Fruit fly (Drosophila melanogaster) whole organism, embryonic: Measurements from ENCODE around the gene Sgp.
A peak's percentile ranks its signal among the peaks of the same experiment; 100 is the strongest.

Experiments
- Atf6 ChIP-seq: fragments of 200-800 bp; sonication (Bioruptor generic); IDR thresholded peaks from 2 replicates; pipeline ENCODE4 v1.3.6; 2022; ENCODE audit warnings: missing biosample characterization, missing genetic modification characterization
- Awh ChIP-seq: fragments of 200-800 bp; sonication (Bioruptor generic); IDR thresholded peaks from 2 replicates; pipeline ENCODE4, ENCODE4 v1.3.6; 2022; ENCODE audit warnings: missing biosample characterization, missing genetic modification characterization
- B-H2 ChIP-seq: fragments of 200-800 bp; sonication (Bioruptor generic); optimal IDR thresholded peaks from 2 replicates; lab custom pipeline; 2018; ENCODE audit warnings: missing biosample characterization, mild to moderate bottlenecking, missing genetic modification characterization
- Bteb2 ChIP-seq: fragments of 200-800 bp; sonication (Bioruptor generic); optimal IDR thresholded peaks from 2 replicates; lab custom pipeline; 2016; ENCODE audit warnings: missing biosample characterization, missing genetic modification characterization
- CG10209 ChIP-seq: fragments of 200-800 bp; sonication (Bioruptor generic); optimal IDR thresholded peaks from 3 replicates; lab custom pipeline; 2017; ENCODE audit warnings: missing biosample characterization, mild to moderate bottlenecking, missing genetic modification characterization, missing genetic modification reagents
- CG10267 ChIP-seq: fragments of 200-800 bp; sonication (Bioruptor generic); optimal IDR thresholded peaks from 2 replicates; lab custom pipeline; 2018; ENCODE audit warnings: missing biosample characterization, mild to moderate bottlenecking, missing genetic modification characterization, moderate library complexity
- CG12155 ChIP-seq: fragments of 200-800 bp; sonication (Bioruptor generic); optimal IDR thresholded peaks from 3 replicates; lab custom pipeline; 2016; ENCODE audit warnings: missing biosample characterization, missing genetic modification characterization
- CG1233 ChIP-seq: fragments of 200-800 bp; sonication (Bioruptor generic); optimal IDR thresholded peaks from 4 replicates; lab custom pipeline; 2018; ENCODE audit warnings: missing biosample characterization, mild to moderate bottlenecking, missing genetic modification characterization
- CG14014 ChIP-seq: fragments of 200-800 bp; sonication (Bioruptor generic); IDR thresholded peaks from 2 replicates; pipeline ENCODE4 v1.3.6; 2022; ENCODE audit warnings: missing biosample characterization, missing genetic modification characterization
- CG15514 ChIP-seq: fragments of 200-800 bp; sonication (Bioruptor generic); optimal IDR thresholded peaks from 3 replicates; lab custom pipeline; 2017; ENCODE audit warnings: missing biosample characterization, missing genetic modification characterization, mild to moderate bottlenecking, moderate library complexity, missing genetic modification reagents
- CG15696 ChIP-seq: fragments of 200-800 bp; sonication (Bioruptor generic); optimal IDR thresholded peaks from 2 replicates; lab custom pipeline; 2019; ENCODE audit warnings: missing biosample characterization, mild to moderate bottlenecking, missing genetic modification characterization, moderate library complexity
- CG16813 ChIP-seq: fragments of 200-800 bp; sonication (Bioruptor generic); IDR thresholded peaks from 3 replicates; pipeline ENCODE4 v1.3.6; 2022; ENCODE audit warnings: missing biosample characterization, missing genetic modification characterization; ENCODE audit not compliant: partially characterized antibody
- CG17359 ChIP-seq: fragments of 200-800 bp; sonication (Bioruptor generic); optimal IDR thresholded peaks from 3 replicates; lab custom pipeline; 2018; ENCODE audit warnings: missing biosample characterization, mild to moderate bottlenecking, missing genetic modification characterization, moderate library complexity
- CG18599 ChIP-seq: fragments of 200-800 bp; sonication (Bioruptor generic); optimal IDR thresholded peaks from 3 replicates; lab custom pipeline; 2017; ENCODE audit warnings: missing biosample characterization, missing genetic modification characterization, mild to moderate bottlenecking, moderate library complexity, missing genetic modification reagents
- CG2129 ChIP-seq: fragments of 200-800 bp; sonication (Bioruptor generic); IDR thresholded peaks from 2 replicates; pipeline ENCODE4 v1.3.6; 2022; ENCODE audit warnings: missing biosample characterization, missing genetic modification characterization; ENCODE audit not compliant: partially characterized antibody
- CG2199 ChIP-seq: fragments of 200-800 bp; sonication (Bioruptor generic); IDR thresholded peaks from 3 replicates; pipeline ENCODE4 v1.3.6; 2022; ENCODE audit warnings: missing biosample characterization, missing genetic modification characterization
- CG2875 ChIP-seq: fragments of 200-800 bp; sonication (Bioruptor generic); optimal IDR thresholded peaks from 2 replicates; lab custom pipeline; 2017; ENCODE audit warnings: missing biosample characterization, mild to moderate bottlenecking, missing genetic modification characterization, missing genetic modification reagents
- CG31224 ChIP-seq: fragments of 200-800 bp; sonication (Bioruptor generic); IDR thresholded peaks from 2 replicates; pipeline ENCODE4 v1.3.6; 2022; ENCODE audit warnings: missing biosample characterization, missing genetic modification characterization
- CG4282 ChIP-seq: fragments of 200-800 bp; sonication (Bioruptor generic); optimal IDR thresholded peaks from 2 replicates; lab custom pipeline; 2016; ENCODE audit warnings: missing biosample characterization, missing genetic modification characterization
- CG43689 ChIP-seq: fragments of 200-800 bp; sonication (Bioruptor generic); IDR thresholded peaks from 2 replicates; pipeline ENCODE4 v1.3.6; 2022; ENCODE audit warnings: missing biosample characterization, missing genetic modification characterization
- CG4854 ChIP-seq: fragments of 200-800 bp; sonication (Bioruptor generic); optimal IDR thresholded peaks from 2 replicates; lab custom pipeline; 2016; ENCODE audit warnings: missing biosample characterization, missing genetic modification characterization, inconsistent platforms
- CG6175 ChIP-seq: fragments of 200-800 bp; sonication (Bioruptor generic); IDR thresholded peaks from 3 replicates; pipeline ENCODE4 v1.3.6; 2022; ENCODE audit warnings: missing biosample characterization, missing genetic modification characterization
- CG7271 ChIP-seq: fragments of 200-800 bp; sonication (Bioruptor generic); optimal IDR thresholded peaks from 2 replicates; lab custom pipeline; 2018; ENCODE audit warnings: missing biosample characterization, mild to moderate bottlenecking, missing genetic modification characterization, moderate library complexity
- CG8359 ChIP-seq: fragments of 200-800 bp; sonication (Bioruptor generic); optimal IDR thresholded peaks from 2 replicates; lab custom pipeline; 2017; ENCODE audit warnings: missing biosample characterization, mild to moderate bottlenecking, missing genetic modification characterization, borderline replicate concordance
- Dll ChIP-seq: fragments of 200-800 bp; sonication (Bioruptor generic); IDR thresholded peaks from 4 replicates; pipeline ENCODE4 v1.3.6; 2022; ENCODE audit warnings: missing biosample characterization, missing genetic modification characterization; ENCODE audit not compliant: partially characterized antibody
- Ets65A ChIP-seq: fragments of 200-800 bp; sonication (Bioruptor generic); peaks from one replicate; lab custom pipeline; 2016; ENCODE audit warnings: missing biosample characterization, missing genetic modification characterization
- Fer1 ChIP-seq: fragments of 200-800 bp; sonication (Bioruptor generic); optimal IDR thresholded peaks from 2 replicates; lab custom pipeline; 2017; ENCODE audit warnings: missing biosample characterization, mild to moderate bottlenecking, missing genetic modification characterization
- Gsc ChIP-seq: fragments of 200-800 bp; sonication (Bioruptor generic); IDR thresholded peaks from 2 replicates; pipeline ENCODE4 v1.3.6; 2022; ENCODE audit warnings: missing biosample characterization, missing genetic modification characterization
- Kr ChIP-seq: fragments of 200-800 bp; sonication (Bioruptor generic); optimal IDR thresholded peaks from 2 replicates; lab custom pipeline; 2017; ENCODE audit warnings: missing biosample characterization, mild to moderate bottlenecking, missing genetic modification characterization
- Mad ChIP-seq: fragments of 200-800 bp; sonication (Bioruptor generic); optimal IDR thresholded peaks from 2 replicates; lab custom pipeline; 2016; ENCODE audit warnings: missing biosample characterization, missing genetic modification characterization
- PHDP ChIP-seq: fragments of 200-800 bp; sonication (Bioruptor generic); optimal IDR thresholded peaks from 3 replicates; lab custom pipeline; 2018; ENCODE audit warnings: missing biosample characterization, mild to moderate bottlenecking, missing genetic modification characterization, moderate library complexity
- Ravus ChIP-seq: fragments of 200-800 bp; sonication (Bioruptor generic); IDR thresholded peaks from 2 replicates; pipeline ENCODE4 v1.3.6; 2022; ENCODE audit warnings: missing biosample characterization, missing genetic modification characterization
- Side ChIP-seq: fragments of 200-800 bp; sonication (Bioruptor generic); optimal IDR thresholded peaks from 2 replicates; lab custom pipeline; 2016; ENCODE audit warnings: missing biosample characterization, missing genetic modification characterization
- Tbp ChIP-seq: fragments of >200 bp; optimal IDR thresholded peaks from 2 replicates; lab custom pipeline; 2018; ENCODE audit warnings: missing biosample characterization, missing genetic modification characterization
- ab ChIP-seq: fragments of 200-800 bp; sonication (Bioruptor generic); optimal IDR thresholded peaks from 2 replicates; lab custom pipeline; 2016; ENCODE audit warnings: missing biosample characterization, missing genetic modification characterization
- amos ChIP-seq: fragments of 200-800 bp; sonication (Bioruptor generic); IDR thresholded peaks from 2 replicates; pipeline ENCODE4 v1.3.6; 2022; ENCODE audit warnings: missing biosample characterization, missing genetic modification characterization; ENCODE audit not compliant: partially characterized antibody
- aop ChIP-seq: fragments of 200-800 bp; sonication (Bioruptor generic); IDR thresholded peaks from 2 replicates; pipeline ENCODE4 v1.3.6; 2022; ENCODE audit warnings: missing biosample characterization, missing genetic modification characterization
- corto ChIP-seq: fragments of 200-800 bp; sonication (Bioruptor generic); optimal IDR thresholded peaks from 2 replicates; lab custom pipeline; 2016; ENCODE audit warnings: missing biosample characterization, mild to moderate bottlenecking, missing genetic modification characterization, moderate library complexity
- cwo ChIP-seq: fragments of 200-800 bp; sonication (Bioruptor generic); optimal IDR thresholded peaks from 3 replicates; lab custom pipeline; 2017; ENCODE audit warnings: missing biosample characterization, missing genetic modification characterization, mild to moderate bottlenecking, moderate library complexity, missing genetic modification reagents
- dimm ChIP-seq: fragments of 200-800 bp; sonication (Bioruptor generic); IDR thresholded peaks from 2 replicates; pipeline ENCODE4 v1.3.6; 2022; ENCODE audit warnings: missing biosample characterization, missing genetic modification characterization
- dysf ChIP-seq: fragments of 200-800 bp; sonication (Bioruptor generic); IDR thresholded peaks from 3 replicates; pipeline ENCODE4 v1.3.6; 2022; ENCODE audit warnings: missing biosample characterization, missing genetic modification characterization
- ems ChIP-seq: fragments of 200-800 bp; sonication (Bioruptor generic); optimal IDR thresholded peaks from 3 replicates; lab custom pipeline; 2016; ENCODE audit warnings: missing biosample characterization, missing genetic modification characterization
- en ChIP-seq: fragments of 200-800 bp; sonication (Bioruptor generic); optimal IDR thresholded peaks from 2 replicates; lab custom pipeline; 2016; ENCODE audit warnings: missing biosample characterization, missing genetic modification characterization
- fd64A ChIP-seq: fragments of 200-800 bp; sonication (Bioruptor generic); optimal IDR thresholded peaks from 3 replicates; lab custom pipeline; 2018; ENCODE audit warnings: missing biosample characterization, mild to moderate bottlenecking, missing genetic modification characterization
- ftz-f1 ChIP-seq: fragments of 200-800 bp; sonication (Bioruptor generic); optimal IDR thresholded peaks from 2 replicates; lab custom pipeline; 2016; ENCODE audit warnings: missing biosample characterization, missing genetic modification characterization
- ranshi ChIP-seq: fragments of 200-800 bp; sonication (Bioruptor generic); IDR thresholded peaks from 2 replicates; pipeline ENCODE4 v1.3.6; 2022; ENCODE audit warnings: missing biosample characterization, missing genetic modification characterization
- ro ChIP-seq: fragments of 200-800 bp; sonication (Bioruptor generic); IDR thresholded peaks from 2 replicates; pipeline ENCODE4 v1.3.6; 2022; ENCODE audit warnings: missing biosample characterization, missing genetic modification characterization
- seq ChIP-seq: fragments of 200-800 bp; sonication (Bioruptor generic); IDR thresholded peaks from 2 replicates; pipeline ENCODE4 v1.3.6; 2022; ENCODE audit warnings: missing biosample characterization, missing genetic modification characterization
- sqz ChIP-seq: fragments of 200-800 bp; sonication (Bioruptor generic); optimal IDR thresholded peaks from 3 replicates; lab custom pipeline; 2018; ENCODE audit warnings: missing biosample characterization, mild to moderate bottlenecking, missing genetic modification characterization
- ssp ChIP-seq: fragments of 200-800 bp; sonication (Bioruptor generic); IDR thresholded peaks from 2 replicates; pipeline ENCODE4 v1.3.6; 2022; ENCODE audit warnings: missing biosample characterization, missing genetic modification characterization
- usp ChIP-seq: fragments of >200 bp; optimal IDR thresholded peaks from 2 replicates; lab custom pipeline; 2017; ENCODE audit warnings: missing biosample characterization, missing genetic modification characterization
- zfh2 ChIP-seq: fragments of 200-800 bp; sonication (Bioruptor generic); optimal IDR thresholded peaks from 2 replicates; lab custom pipeline; 2016; ENCODE audit warnings: missing biosample characterization, missing genetic modification characterization

Sgp gene

DNA sequence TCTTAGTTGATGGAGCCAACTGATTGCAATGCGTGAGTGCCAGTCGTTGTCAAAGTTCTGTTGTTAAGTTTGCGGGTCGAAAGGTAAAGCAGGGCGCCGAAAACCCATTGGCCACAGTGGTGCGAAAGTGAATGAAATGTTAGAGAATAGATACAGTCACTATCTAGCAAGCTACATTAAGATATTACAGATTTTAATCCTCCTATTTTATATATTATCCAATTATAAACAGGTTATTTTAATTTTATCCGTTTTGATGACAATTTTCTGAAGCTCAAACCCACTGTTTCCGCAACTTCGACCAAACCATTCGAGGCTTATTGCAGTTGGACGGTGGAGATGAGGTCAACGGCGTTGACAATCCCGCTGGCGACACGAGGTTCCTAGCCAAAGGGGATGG lies 33.0 kb downstream of the Sgp start (continued):
- TF ChIP-seq CG4854 (GFP tag; lab: Kevin White, UChicago) (no peak), Kr (GFP tag; lab: Kevin White, UChicago) (no peak), ab (GFP tag; lab: Kevin White, UChicago) (no peak), CG14014 (GFP tag; lab: Robert Waterston, UW) (no peak), CG31224 (GFP tag; lab: Robert Waterston, UW) (no peak), CG18599 (GFP tag; lab: Kevin White, UChicago) (peak; percentile 22), amos (GFP tag; lab: Robert Waterston, UW) (no peak), fd64A (GFP tag; lab: Kevin White, UChicago) (no peak), cwo (GFP tag; lab: Kevin White, UChicago) (no peak), dysf (GFP tag; lab: Robert Waterston, UW) (no peak), B-H2 (GFP tag; lab: Kevin White, UChicago) (no peak), ems (no peak), ranshi (GFP tag; lab: Robert Waterston, UW) (0 out of 2 replicates have a peak, but pooled peaks have one; percentile 60), Dll (no peak), Atf6 (GFP tag; lab: Robert Waterston, UW) (no peak), CG12155 (no peak), Awh (GFP tag; lab: Robert Waterston, UW) (no peak), PHDP (tag; lab: Kevin White, UChicago) (peak; percentile 18), aop (GFP tag; lab: Robert Waterston, UW) (no peak), CG43689 (no peak), CG2129 (GFP tag; lab: Robert Waterston, UW) (no peak), Gsc (GFP tag; lab: Robert Waterston, UW) (no peak), Fer1 (peak; percentile 5), ssp (GFP tag; lab: Robert Waterston, UW) (no peak), CG10209 (peak; percentile 9), zfh2 (no peak), ftz-f1 (GFP tag; lab: Kevin White, UChicago) (no peak), CG10267 (tag; lab: Kevin White, UChicago) (peak; percentile 30), Bteb2 (no peak), seq (no peak), CG6175 (GFP tag; lab: Robert Waterston, UW) (no peak), CG15696 (tag; lab: Kevin White, UChicago) (no peak), CG2875 (no peak), CG2199 (GFP tag; lab: Robert Waterston, UW) (no peak), CG4282 (GFP tag; lab: Kevin White, UChicago) (no peak), CG7271 (tag; lab: Kevin White, UChicago) (no peak), CG8359 (GFP tag; lab: Kevin White, UChicago) (no peak), Mad (GFP tag; lab: Kevin White, UChicago) (no peak), en (GFP tag; lab: Kevin White, UChicago) (no peak), corto (GFP tag; lab: Kevin White, UChicago) (no peak), ro (GFP tag; lab: Robert Waterston, UW) (no peak), CG17359 (tag; lab: Kevin White, UChicago) (peak; percentile 47), Ets65A (GFP tag; lab: Kevin White, UChicago) (peak; percentile 54), usp (GFP tag; lab: Kevin White, UChicago) (no peak), Tbp (no peak), CG16813 (GFP tag; lab: Robert Waterston, UW) (no peak), dimm (GFP tag; lab: Robert Waterston, UW) (no peak), CG15514 (GFP tag; lab: Kevin White, UChicago) (no peak), Side (no peak), CG1233 (GFP tag; lab: Kevin White, UChicago) (no peak), sqz (GFP tag; lab: Kevin White, UChicago) (no peak), Ravus (GFP tag; lab: Robert Waterston, UW) (no peak)
